Worm (Caenorhabditis elegans) whole organism, L2 larva: ENCODE data around the gene spp-10.
A peak's percentile ranks its signal among the peaks of the same experiment; 100 is the strongest.

Source experiments
- C34F6.9 ChIP-seq: fragments of 150-350 bp; optimal IDR thresholded peaks from 2 replicates; lab custom pipeline; 2014; ENCODE audit warnings: missing biosample characterization, missing genetic modification characterization
- F13H6.1 ChIP-seq: sonication (generic microtip); optimal IDR thresholded peaks from 2 replicates; lab custom pipeline; 2016; ENCODE audit warnings: missing genetic modification characterization, missing compliant biosample characterization
- R02D3.7 ChIP-seq: fragments of 150-350 bp; optimal IDR thresholded peaks from 2 replicates; lab custom pipeline; 2014; ENCODE audit warnings: missing biosample characterization, missing genetic modification characterization
- Y55F3AM.14 ChIP-seq: fragments of 200-800 bp; sonication (Bioruptor generic); optimal IDR thresholded peaks from 2 replicates; lab custom pipeline; 2018; ENCODE audit warnings: mild to moderate bottlenecking, missing genetic modification characterization, missing compliant biosample characterization
- ZK546.5 ChIP-seq: sonication (generic microtip); optimal IDR thresholded peaks from 2 replicates; lab custom pipeline; 2017; ENCODE audit warnings: missing biosample characterization, missing genetic modification characterization
- alr-1 ChIP-seq: fragments of 150-350 bp; optimal IDR thresholded peaks from 2 replicates; lab custom pipeline; 2014; ENCODE audit warnings: missing biosample characterization, missing genetic modification characterization
- aly-2 ChIP-seq: fragments of 150-350 bp; optimal IDR thresholded peaks from 2 replicates; lab custom pipeline; 2014; ENCODE audit warnings: missing biosample characterization, missing genetic modification characterization
- ama-1 ChIP-seq: fragments of 150-350 bp; optimal IDR thresholded peaks from 2 replicates; lab custom pipeline; 2018; ENCODE audit warnings: inconsistent platforms
- blmp-1 ChIP-seq: sonication (generic microtip); optimal IDR thresholded peaks from 2 replicates; lab custom pipeline; 2017; ENCODE audit warnings: missing genetic modification characterization, mild to moderate bottlenecking, missing compliant biosample characterization, antibody characterized with exemption, moderate library complexity; ENCODE audit not compliant: insufficient read depth
- ceh-16 ChIP-seq: fragments of 150-350 bp; optimal IDR thresholded peaks from 2 replicates; lab custom pipeline; 2014; ENCODE audit warnings: missing biosample characterization, missing genetic modification characterization
- ceh-82 ChIP-seq: fragments of 150-350 bp; optimal IDR thresholded peaks from 2 replicates; lab custom pipeline; 2014; ENCODE audit warnings: missing biosample characterization, missing genetic modification characterization
- crh-2 ChIP-seq: sonication (generic microtip); optimal IDR thresholded peaks from 2 replicates; lab custom pipeline; 2017; ENCODE audit warnings: missing biosample characterization, missing genetic modification characterization
- dmd-4 ChIP-seq: sonication (generic microtip); optimal IDR thresholded peaks from 2 replicates; lab custom pipeline; 2017; ENCODE audit warnings: missing biosample characterization, missing genetic modification characterization
- egl-27 ChIP-seq: sonication (generic microtip); optimal IDR thresholded peaks from 3 replicates; lab custom pipeline; 2017; ENCODE audit warnings: missing biosample characterization, missing genetic modification reagents, missing genetic modification characterization
- elt-1 ChIP-seq: fragments of 150-350 bp; optimal IDR thresholded peaks from 2 replicates; lab custom pipeline; 2014; ENCODE audit warnings: missing biosample characterization, missing genetic modification characterization
- elt-3 ChIP-seq: sonication (generic microtip); optimal IDR thresholded peaks from 2 replicates; lab custom pipeline; 2017; ENCODE audit warnings: missing biosample characterization, missing genetic modification characterization
- fos-1 ChIP-seq: fragments of 150-350 bp; optimal IDR thresholded peaks from 2 replicates; lab custom pipeline; 2014; ENCODE audit warnings: missing biosample characterization, missing genetic modification characterization
- gmeb-1 ChIP-seq: fragments of 150-350 bp; optimal IDR thresholded peaks from 2 replicates; lab custom pipeline; 2014; ENCODE audit warnings: missing biosample characterization, missing genetic modification characterization
- lin-11 ChIP-seq: fragments of 150-350 bp; sonication (generic microtip); optimal IDR thresholded peaks from 2 replicates; lab custom pipeline; 2014; ENCODE audit warnings: missing biosample characterization, missing genetic modification characterization, inconsistent platforms, mixed read lengths
- lin-13 ChIP-seq: fragments of 150-350 bp; optimal IDR thresholded peaks from 2 replicates; lab custom pipeline; 2014; ENCODE audit warnings: missing biosample characterization, missing genetic modification reagents, missing genetic modification characterization
- lin-39 ChIP-seq: fragments of 150-350 bp; optimal IDR thresholded peaks from 2 replicates; lab custom pipeline; 2014; ENCODE audit warnings: missing biosample characterization, missing genetic modification reagents, missing genetic modification characterization
- lsy-2 ChIP-seq, 2 experiments: fragments of 150-350 bp in 1 of 2; sonication (generic microtip) in 1 of 2; optimal IDR thresholded peaks; 2 replicates each; lab custom pipeline; 2014 to 2017; ENCODE audit warnings: missing biosample characterization in 2 of 2, missing genetic modification characterization in 2 of 2
- mab-5 ChIP-seq: fragments of 150-350 bp; optimal IDR thresholded peaks from 2 replicates; lab custom pipeline; 2014; ENCODE audit warnings: missing biosample characterization, missing genetic modification characterization
- mbf-1 ChIP-seq: sonication (generic microtip); optimal IDR thresholded peaks from 2 replicates; lab custom pipeline; 2017; ENCODE audit warnings: missing biosample characterization, missing genetic modification characterization
- mdl-1 ChIP-seq, 2 experiments: fragments of 150-350 bp in 1 of 2; sonication (generic microtip) in 1 of 2; optimal IDR thresholded peaks; 2 replicates each; lab custom pipeline; 2017; ENCODE audit warnings: missing biosample characterization in 2 of 2, missing genetic modification characterization in 2 of 2
- nhr-10 ChIP-seq: sonication (generic microtip); optimal IDR thresholded peaks from 2 replicates; lab custom pipeline; 2017; ENCODE audit warnings: missing biosample characterization, missing genetic modification characterization
- nhr-11 ChIP-seq: fragments of 150-350 bp; optimal IDR thresholded peaks from 2 replicates; lab custom pipeline; 2014; ENCODE audit warnings: missing biosample characterization, missing genetic modification characterization
- nhr-12 ChIP-seq: fragments of 150-350 bp; optimal IDR thresholded peaks from 2 replicates; lab custom pipeline; 2014; ENCODE audit warnings: missing biosample characterization, missing genetic modification characterization
- nhr-129 ChIP-seq: fragments of 150-350 bp; optimal IDR thresholded peaks from 2 replicates; lab custom pipeline; 2014; ENCODE audit warnings: missing biosample characterization, missing genetic modification characterization
- nhr-21 ChIP-seq: fragments of 150-350 bp; optimal IDR thresholded peaks from 2 replicates; lab custom pipeline; 2014; ENCODE audit warnings: missing biosample characterization, missing genetic modification characterization
- nhr-23 ChIP-seq: fragments of 150-350 bp; optimal IDR thresholded peaks from 2 replicates; lab custom pipeline; 2014; ENCODE audit warnings: missing biosample characterization, missing genetic modification reagents, missing genetic modification characterization
- nhr-237 ChIP-seq: fragments of 150-350 bp; optimal IDR thresholded peaks from 2 replicates; lab custom pipeline; 2014; ENCODE audit warnings: missing biosample characterization, missing genetic modification characterization
- nhr-25 ChIP-seq: fragments of 150-350 bp; sonication (generic microtip); optimal IDR thresholded peaks from 3 replicates; lab custom pipeline; 2014; ENCODE audit warnings: missing biosample characterization, missing genetic modification characterization
- nhr-6 ChIP-seq: fragments of 150-350 bp; optimal IDR thresholded peaks from 2 replicates; lab custom pipeline; 2014; ENCODE audit warnings: missing biosample characterization, missing genetic modification characterization
- nhr-77 ChIP-seq: fragments of 150-350 bp; optimal IDR thresholded peaks from 2 replicates; lab custom pipeline; 2014; ENCODE audit warnings: missing biosample characterization, missing genetic modification characterization
- peb-1 ChIP-seq: fragments of 150-350 bp; optimal IDR thresholded peaks from 2 replicates; lab custom pipeline; 2014; ENCODE audit warnings: missing biosample characterization, missing genetic modification characterization
- sem-4 ChIP-seq: fragments of 150-350 bp; optimal IDR thresholded peaks from 2 replicates; lab custom pipeline; 2014; ENCODE audit warnings: missing biosample characterization, missing genetic modification reagents, missing genetic modification characterization
- skn-1 ChIP-seq: sonication (generic microtip); optimal IDR thresholded peaks from 2 replicates; lab custom pipeline; 2017; ENCODE audit warnings: missing biosample characterization, missing genetic modification characterization
- sma-3 ChIP-seq: sonication (generic microtip); optimal IDR thresholded peaks from 2 replicates; lab custom pipeline; 2016; ENCODE audit warnings: missing genetic modification reagents, missing genetic modification characterization, missing compliant biosample characterization
- sma-9 ChIP-seq, 2 experiments: fragments of 150-350 bp in 1 of 2; sonication (generic microtip) in 1 of 2; optimal IDR thresholded peaks; 2 replicates each; lab custom pipeline; 2014 to 2016; ENCODE audit warnings: missing genetic modification characterization in 2 of 2, mild to moderate bottlenecking in 1 of 2, missing biosample characterization in 1 of 2, missing compliant biosample characterization in 1 of 2, missing genetic modification reagents in 1 of 2, moderate library complexity in 1 of 2
- snpc-4 ChIP-seq: fragments of 150-350 bp; optimal IDR thresholded peaks from 2 replicates; lab custom pipeline; 2014; ENCODE audit warnings: missing biosample characterization, missing genetic modification characterization
- unc-39 ChIP-seq: fragments of 150-350 bp; optimal IDR thresholded peaks from 2 replicates; lab custom pipeline; 2014; ENCODE audit warnings: missing biosample characterization, missing genetic modification characterization
- unc-55 ChIP-seq: fragments of 150-350 bp; sonication (generic microtip); optimal IDR thresholded peaks from 3 replicates; lab custom pipeline; 2014; ENCODE audit warnings: missing biosample characterization, missing genetic modification reagents, missing genetic modification characterization
- unc-62 ChIP-seq: fragments of 150-350 bp; optimal IDR thresholded peaks from 2 replicates; lab custom pipeline; 2014; ENCODE audit warnings: missing biosample characterization, missing genetic modification reagents, missing genetic modification characterization
- zag-1 ChIP-seq: fragments of 150-350 bp; optimal IDR thresholded peaks from 2 replicates; lab custom pipeline; 2014; ENCODE audit warnings: missing biosample characterization, missing genetic modification characterization
- ztf-1 ChIP-seq: fragments of 200-800 bp; sonication (Bioruptor generic); conservative IDR thresholded peaks from 2 replicates; pipeline ENCODE4 v1.3.6; 2022; ENCODE audit warnings: missing genetic modification characterization, missing compliant biosample characterization
- ztf-11 ChIP-seq: sonication (generic microtip); optimal IDR thresholded peaks from 2 replicates; lab custom pipeline; 2017; ENCODE audit warnings: missing biosample characterization, missing genetic modification characterization
- ztf-4 ChIP-seq: fragments of 150-350 bp; optimal IDR thresholded peaks from 2 replicates; lab custom pipeline; 2014; ENCODE audit warnings: missing biosample characterization, missing genetic modification characterization

spp-10 gene

DNA sequence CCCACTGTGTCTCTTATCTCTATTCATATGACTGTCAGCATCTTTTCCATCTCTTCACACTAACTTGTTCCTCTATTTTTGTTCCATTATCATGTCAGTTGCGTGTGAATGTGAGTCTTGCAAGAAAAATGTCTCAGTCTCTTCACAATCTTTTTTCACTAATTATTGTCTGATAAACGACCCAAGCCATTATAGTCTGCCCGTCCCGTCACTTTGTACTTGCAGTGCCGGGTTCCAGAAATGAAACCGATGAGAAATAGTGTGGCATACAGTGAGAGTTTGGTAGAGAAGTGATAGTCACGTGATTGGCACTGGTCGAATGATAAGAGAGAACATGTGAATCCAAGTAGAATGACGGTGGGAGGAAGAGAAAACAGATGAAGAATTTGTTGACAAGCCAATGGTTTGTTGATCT lies 50.6 kb downstream of the spp-10 start (continued):
- TF ChIP-seq nhr-23 (no peak), crh-2 (tag; lab: Kevin White, UChicago) (peak; percentile 94), nhr-6 (tag; lab: Kevin White, UChicago) (peak; percentile 85), mdl-1 (tag; optimal IDR thresholded peaks at IDR 0.05; lab: Kevin White, UChicago) (peak; percentile 94 to 96), ztf-11 (no peak), unc-62 (GFP tag; lab: Kevin White, UChicago) (peak; percentile 63), lin-11 (no peak), R02D3.7 (tag; lab: Kevin White, UChicago) (no peak), fos-1 (tag; lab: Kevin White, UChicago) (peak; percentile 99), Y55F3AM.14 (GFP tag; lab: Kevin White, UChicago) (peak; percentile 78), mab-5 (tag; lab: Kevin White, UChicago) (peak; percentile 83), C34F6.9 (tag; lab: Kevin White, UChicago) (peak; percentile 80), sem-4 (tag; lab: Kevin White, UChicago) (peak; percentile 84), sma-9 (GFP tag; optimal IDR thresholded peaks at IDR 0.05; lab: Kevin White, UChicago) (peak; percentile 99), sma-9 (tag; optimal IDR thresholded peaks at IDR 0.05; lab: Kevin White, UChicago) (peak; percentile 50), ama-1 (no peak), nhr-12 (tag; lab: Kevin White, UChicago) (no peak), mbf-1 (tag; lab: Kevin White, UChicago) (no peak), lin-39 (tag; lab: Kevin White, UChicago) (no peak), nhr-129 (tag; lab: Kevin White, UChicago) (peak; percentile 80), ztf-1 (no peak)

DNA sequence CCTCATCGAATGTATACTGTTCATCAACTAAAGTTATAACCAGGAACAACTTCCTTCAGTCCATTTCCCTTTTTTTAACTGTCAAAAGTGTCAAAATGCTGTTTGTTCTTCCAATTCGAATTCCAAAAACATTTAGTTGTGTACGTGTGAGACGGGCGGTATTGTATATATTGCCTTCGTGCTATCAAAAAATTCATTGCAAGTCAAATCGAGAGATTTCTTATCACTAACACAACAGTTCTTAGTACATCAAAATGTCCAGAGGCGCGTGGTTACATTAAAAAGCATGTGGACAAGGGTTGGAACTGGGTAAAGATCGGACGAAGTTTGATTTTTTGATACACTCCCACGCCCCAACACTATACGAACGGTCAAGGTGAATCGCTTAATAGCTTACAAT lies 51.4 kb downstream of the spp-10 start:
- TF ChIP-seq ZK546.5 (tag; lab: Kevin White, UChicago) = no peak
- no peak for TF ChIP-seq mbf-1 (tag; lab: Kevin White, UChicago)
- TF ChIP-seq sma-3 (GFP tag; lab: Kevin White, UChicago) = peak; percentile 78
- TF ChIP-seq mab-5 (tag; lab: Kevin White, UChicago) = no peak
- peak; percentile 58 for TF ChIP-seq nhr-25
- TF ChIP-seq dmd-4 (tag; lab: Kevin White, UChicago) = no peak
- TF ChIP-seq nhr-21 = peak; percentile 72
- TF ChIP-seq ceh-16 (tag; lab: Kevin White, UChicago) = no peak
- peak; percentile 51 to 70 for TF ChIP-seq mdl-1 (tag; optimal IDR thresholded peaks at IDR 0.05; lab: Kevin White, UChicago)
- no peak for TF ChIP-seq unc-62 (GFP tag; lab: Kevin White, UChicago)
- no peak for TF ChIP-seq egl-27
- peak; percentile 41 for TF ChIP-seq nhr-129 (tag; lab: Kevin White, UChicago)
- TF ChIP-seq elt-1 (tag; lab: Kevin White, UChicago) = no peak
- TF ChIP-seq Y55F3AM.14 (GFP tag; lab: Kevin White, UChicago) = no peak
- no peak for TF ChIP-seq ztf-11
- TF ChIP-seq ztf-4 (tag; lab: Kevin White, UChicago) = no peak
- no peak for TF ChIP-seq lin-13 (GFP tag; lab: Kevin White, UChicago)
- TF ChIP-seq C34F6.9 (tag; lab: Kevin White, UChicago) = no peak
- TF ChIP-seq crh-2 (tag; lab: Kevin White, UChicago) = peak; percentile 66
- TF ChIP-seq ama-1 = no peak
- TF ChIP-seq F13H6.1 (tag; lab: Kevin White, UChicago) = peak; percentile 26
- no peak for TF ChIP-seq nhr-23
- no peak for TF ChIP-seq unc-39 (tag; lab: Kevin White, UChicago)
- no peak for TF ChIP-seq peb-1 (tag; lab: Kevin White, UChicago)
- TF ChIP-seq sem-4 (tag; lab: Kevin White, UChicago) = no peak
- no peak for TF ChIP-seq lsy-2 (tag; optimal IDR thresholded peaks at IDR 0.05; lab: Kevin White, UChicago)
- no peak for TF ChIP-seq lin-11
- TF ChIP-seq R02D3.7 (tag; lab: Kevin White, UChicago) = no peak
- TF ChIP-seq snpc-4 (tag; lab: Kevin White, UChicago) = no peak
- TF ChIP-seq zag-1 = no peak
- TF ChIP-seq nhr-11 (tag; lab: Kevin White, UChicago) = no peak
- TF ChIP-seq nhr-77 (tag; lab: Kevin White, UChicago) = no peak
- TF ChIP-seq gmeb-1 (tag; lab: Kevin White, UChicago) = peak; percentile 38
- no peak for TF ChIP-seq elt-3 (tag; lab: Kevin White, UChicago)
- TF ChIP-seq ztf-1 = no peak
- TF ChIP-seq blmp-1 = no peak
- no peak for TF ChIP-seq lin-39 (tag; lab: Kevin White, UChicago)
- TF ChIP-seq aly-2 (tag; lab: Kevin White, UChicago) = no peak
- no peak for TF ChIP-seq unc-55 (GFP tag; lab: Kevin White, UChicago)
- no peak for TF ChIP-seq skn-1 (tag; lab: Kevin White, UChicago)
- no peak for TF ChIP-seq alr-1 (tag; lab: Kevin White, UChicago)
- peak; percentile 73 for TF ChIP-seq fos-1 (tag; lab: Kevin White, UChicago)
- no peak for TF ChIP-seq nhr-237 (tag; lab: Kevin White, UChicago)
- no peak for TF ChIP-seq nhr-6 (tag; lab: Kevin White, UChicago)
- TF ChIP-seq nhr-12 (tag; lab: Kevin White, UChicago) = no peak
- TF ChIP-seq ceh-82 (tag; lab: Kevin White, UChicago) = no peak
- TF ChIP-seq sma-9 (GFP tag; optimal IDR thresholded peaks at IDR 0.05; lab: Kevin White, UChicago) = peak; percentile 97
- TF ChIP-seq sma-9 (tag; optimal IDR thresholded peaks at IDR 0.05; lab: Kevin White, UChicago) = no peak
- no peak for TF ChIP-seq nhr-10 (tag; lab: Kevin White, UChicago)
